Fruit fly (Drosophila melanogaster) whole organism, embryonic: ENCODE data around the gene CG43367.
A peak's percentile ranks its signal among the peaks of the same experiment; 100 is the strongest.

Experiments
- Atf3 ChIP-seq: fragments of 200-800 bp; sonication (Bioruptor generic); optimal IDR thresholded peaks from 3 replicates; lab custom pipeline; 2016; ENCODE audit warnings: missing biosample characterization, missing genetic modification characterization
- B-H2 ChIP-seq: fragments of 200-800 bp; sonication (Bioruptor generic); optimal IDR thresholded peaks from 2 replicates; lab custom pipeline; 2018; ENCODE audit warnings: missing biosample characterization, mild to moderate bottlenecking, missing genetic modification characterization
- CG1024 ChIP-seq: fragments of 200-800 bp; sonication (Bioruptor generic); IDR thresholded peaks from 2 replicates; pipeline ENCODE4 v1.3.6; 2022; ENCODE audit warnings: missing biosample characterization, missing genetic modification characterization
- CG10565 ChIP-seq: fragments of 200-800 bp; sonication (Bioruptor generic); optimal IDR thresholded peaks from 3 replicates; lab custom pipeline; 2016; ENCODE audit warnings: missing biosample characterization, mild to moderate bottlenecking, missing genetic modification characterization
- CG10959 ChIP-seq: fragments of 200-800 bp; sonication (Bioruptor generic); IDR thresholded peaks from 2 replicates; pipeline ENCODE4 v1.3.6; 2022; ENCODE audit warnings: missing biosample characterization, missing genetic modification characterization
- CG11085 ChIP-seq: fragments of 200-800 bp; sonication (Bioruptor generic); IDR thresholded peaks from 2 replicates; pipeline ENCODE4 v1.3.6; 2022; ENCODE audit warnings: missing biosample characterization, missing genetic modification characterization
- CG11695 ChIP-seq: fragments of 200-800 bp; sonication (Bioruptor generic); IDR thresholded peaks from 3 replicates; pipeline ENCODE4 v1.3.6; 2022; ENCODE audit warnings: missing biosample characterization, missing genetic modification characterization
- CG1233 ChIP-seq: fragments of 200-800 bp; sonication (Bioruptor generic); optimal IDR thresholded peaks from 4 replicates; lab custom pipeline; 2018; ENCODE audit warnings: missing biosample characterization, mild to moderate bottlenecking, missing genetic modification characterization
- CG17802 ChIP-seq: fragments of 200-800 bp; sonication (Bioruptor generic); optimal IDR thresholded peaks from 2 replicates; lab custom pipeline; 2018; ENCODE audit warnings: missing biosample characterization, mild to moderate bottlenecking, missing genetic modification characterization, moderate library complexity
- CG17829 ChIP-seq: fragments of 200-800 bp; optimal IDR thresholded peaks from 2 replicates; lab custom pipeline; 2019; ENCODE audit warnings: missing biosample characterization, mild to moderate bottlenecking, missing genetic modification characterization, moderate library complexity
- CG18262 ChIP-seq: fragments of 200-800 bp; optimal IDR thresholded peaks from 3 replicates; lab custom pipeline; 2019; ENCODE audit warnings: missing biosample characterization, mild to moderate bottlenecking, missing genetic modification characterization, moderate library complexity
- CG2120 ChIP-seq: fragments of 200-800 bp; sonication (Bioruptor generic); optimal IDR thresholded peaks from 3 replicates; lab custom pipeline; 2016; ENCODE audit warnings: missing biosample characterization, missing genetic modification characterization
- CG30403 ChIP-seq: fragments of 200-800 bp; sonication (Bioruptor generic); optimal IDR thresholded peaks from 3 replicates; lab custom pipeline; 2016; ENCODE audit warnings: missing biosample characterization, missing genetic modification characterization
- CG30431 ChIP-seq: fragments of 200-800 bp; sonication (Bioruptor generic); optimal IDR thresholded peaks from 2 replicates; lab custom pipeline; 2017; ENCODE audit warnings: missing biosample characterization, missing genetic modification characterization
- CG3995 ChIP-seq: fragments of 200-800 bp; sonication (Bioruptor generic); optimal IDR thresholded peaks from 3 replicates; lab custom pipeline; 2016; ENCODE audit warnings: missing biosample characterization, missing genetic modification characterization
- CG4820 ChIP-seq: fragments of 200-800 bp; sonication (Bioruptor generic); optimal IDR thresholded peaks from 3 replicates; lab custom pipeline; 2016; ENCODE audit warnings: missing biosample characterization, missing genetic modification characterization
- CG6254 ChIP-seq: fragments of 200-800 bp; sonication (Bioruptor generic); optimal IDR thresholded peaks from 3 replicates; lab custom pipeline; 2017; ENCODE audit warnings: mild to moderate bottlenecking, missing biosample characterization, missing genetic modification reagents, missing genetic modification characterization
- CG6654 ChIP-seq: fragments of 200-800 bp; sonication (Bioruptor generic); optimal IDR thresholded peaks from 2 replicates; lab custom pipeline; 2017; ENCODE audit warnings: missing biosample characterization, mild to moderate bottlenecking, missing genetic modification characterization
- CG7745 ChIP-seq: fragments of 200-800 bp; sonication (Bioruptor generic); optimal IDR thresholded peaks from 2 replicates; lab custom pipeline; 2018; ENCODE audit warnings: missing biosample characterization, mild to moderate bottlenecking, missing genetic modification characterization, moderate library complexity
- CG7928 ChIP-seq: fragments of 200-800 bp; sonication (Bioruptor generic); optimal IDR thresholded peaks from 2 replicates; lab custom pipeline; 2017; ENCODE audit warnings: missing biosample characterization, mild to moderate bottlenecking, missing genetic modification characterization
- CG7963 ChIP-seq: fragments of 200-800 bp; sonication (Bioruptor generic); IDR thresholded peaks from 3 replicates; pipeline ENCODE4 v1.3.6; 2022; ENCODE audit warnings: missing biosample characterization, missing genetic modification characterization; ENCODE audit not compliant: partially characterized antibody
- CG8089 ChIP-seq: fragments of 200-800 bp; sonication (Bioruptor generic); optimal IDR thresholded peaks from 3 replicates; lab custom pipeline; 2016; ENCODE audit warnings: missing biosample characterization, missing genetic modification characterization
- HHEX ChIP-seq: fragments of 200-800 bp; sonication (Bioruptor generic); optimal IDR thresholded peaks from 3 replicates; lab custom pipeline; 2017; ENCODE audit warnings: missing biosample characterization, mild to moderate bottlenecking, missing genetic modification characterization, missing genetic modification reagents
- Hmr ChIP-seq: fragments of 200-800 bp; sonication (Bioruptor generic); optimal IDR thresholded peaks from 3 replicates; lab custom pipeline; 2017; ENCODE audit warnings: mild to moderate bottlenecking, missing biosample characterization, missing genetic modification reagents, missing genetic modification characterization
- MTF-1 ChIP-seq: fragments of 200-800 bp; sonication (Bioruptor generic); optimal IDR thresholded peaks from 2 replicates; lab custom pipeline; 2018; ENCODE audit warnings: missing biosample characterization, mild to moderate bottlenecking, missing genetic modification characterization, borderline replicate concordance
- Pdp1 ChIP-seq, 2 experiments: fragments of 200-800 bp; sonication (Bioruptor generic); optimal IDR thresholded peaks; 3 replicates each; lab custom pipeline; 2016; ENCODE audit warnings: missing biosample characterization in 2 of 2, missing genetic modification characterization in 2 of 2, mild to moderate bottlenecking in 1 of 2, moderate library complexity in 1 of 2
- Ptx1 ChIP-seq: fragments of 200-800 bp; sonication (Bioruptor generic); IDR thresholded peaks from 2 replicates; pipeline ENCODE4 v1.3.6; 2022; ENCODE audit warnings: missing biosample characterization, missing genetic modification characterization
- Rfx ChIP-seq: fragments of 200-800 bp; sonication (Bioruptor generic); IDR thresholded peaks from 2 replicates; pipeline ENCODE4 v1.3.6; 2022; ENCODE audit warnings: missing biosample characterization, missing genetic modification characterization
- Sry-β ChIP-seq: fragments of 200-800 bp; sonication (Bioruptor generic); optimal IDR thresholded peaks from 2 replicates; lab custom pipeline; 2018; ENCODE audit warnings: missing biosample characterization, mild to moderate bottlenecking, missing genetic modification characterization, moderate library complexity
- TFAM ChIP-seq: fragments of 200-800 bp; sonication (Bioruptor generic); optimal IDR thresholded peaks from 2 replicates; lab custom pipeline; 2017; ENCODE audit warnings: missing biosample characterization, missing genetic modification characterization, inconsistent platforms
- br ChIP-seq: fragments of >200 bp; optimal IDR thresholded peaks from 2 replicates; lab custom pipeline; 2017
- bsh ChIP-seq, 2 experiments: fragments of 200-800 bp; sonication (Bioruptor generic); optimal IDR thresholded peaks; 2 replicates each; lab custom pipeline; 2017 to 2018; ENCODE audit warnings: mild to moderate bottlenecking in 2 of 2, missing biosample characterization in 2 of 2, missing genetic modification characterization in 2 of 2, moderate library complexity in 1 of 2
- caup ChIP-seq: fragments of 200-800 bp; sonication (Bioruptor generic); optimal IDR thresholded peaks from 3 replicates; lab custom pipeline; 2017; ENCODE audit warnings: missing biosample characterization, mild to moderate bottlenecking, missing genetic modification characterization, moderate library complexity; ENCODE audit not compliant: severe bottlenecking
- crp ChIP-seq, 2 experiments: fragments of 200-800 bp; sonication (Bioruptor generic); optimal IDR thresholded peaks; 2 replicates in 1 of 2; 3 replicates in 1 of 2; lab custom pipeline; 2017; ENCODE audit warnings: missing biosample characterization in 2 of 2, missing genetic modification characterization in 2 of 2, mild to moderate bottlenecking in 1 of 2, moderate library complexity in 1 of 2
- disco-r ChIP-seq: fragments of 200-800 bp; sonication (Bioruptor generic); optimal IDR thresholded peaks from 2 replicates; lab custom pipeline; 2016; ENCODE audit warnings: missing biosample characterization, missing genetic modification characterization
- dm ChIP-seq: fragments of 200-800 bp; sonication (Bioruptor generic); optimal IDR thresholded peaks from 3 replicates; lab custom pipeline; 2016; ENCODE audit warnings: missing biosample characterization, missing genetic modification characterization
- dmrt11E ChIP-seq: fragments of 200-800 bp; sonication (Bioruptor generic); optimal IDR thresholded peaks from 3 replicates; lab custom pipeline; 2018; ENCODE audit warnings: missing biosample characterization, mild to moderate bottlenecking, missing genetic modification characterization, moderate library complexity
- ewg ChIP-seq: fragments of 200-800 bp; sonication (Bioruptor generic); optimal IDR thresholded peaks from 3 replicates; lab custom pipeline; 2017; ENCODE audit warnings: mild to moderate bottlenecking, missing biosample characterization, missing genetic modification reagents, missing genetic modification characterization
- fd64A ChIP-seq: fragments of 200-800 bp; sonication (Bioruptor generic); optimal IDR thresholded peaks from 3 replicates; lab custom pipeline; 2018; ENCODE audit warnings: missing biosample characterization, mild to moderate bottlenecking, missing genetic modification characterization
- grau ChIP-seq: fragments of 200-800 bp; optimal IDR thresholded peaks from 3 replicates; lab custom pipeline; 2019; ENCODE audit warnings: missing biosample characterization, mild to moderate bottlenecking, missing genetic modification characterization, moderate library complexity
- hbn ChIP-seq: fragments of 200-800 bp; sonication (Bioruptor generic); IDR thresholded peaks from 2 replicates; pipeline ENCODE4 v1.3.6; 2022; ENCODE audit warnings: missing biosample characterization, missing genetic modification characterization; ENCODE audit not compliant: partially characterized antibody
- her ChIP-seq: fragments of 200-800 bp; sonication (Bioruptor generic); optimal IDR thresholded peaks from 2 replicates; lab custom pipeline; 2016; ENCODE audit warnings: missing biosample characterization, missing genetic modification characterization
- hth ChIP-seq: fragments of >200 bp; optimal IDR thresholded peaks from 2 replicates; lab custom pipeline; 2017; ENCODE audit warnings: inconsistent platforms
- lola ChIP-seq, 3 experiments: fragments of >200 bp in 2 of 3; fragments of 200-800 bp in 1 of 3; sonication (Bioruptor generic) in 1 of 3; optimal IDR thresholded peaks; 2 replicates each; lab custom pipeline; 2017 to 2019; ENCODE audit warnings: missing biosample characterization in 3 of 3, missing genetic modification characterization in 3 of 3, mild to moderate bottlenecking in 1 of 3, moderate library complexity in 1 of 3
- odd ChIP-seq: fragments of 200-800 bp; sonication (Bioruptor generic); optimal IDR thresholded peaks from 2 replicates; lab custom pipeline; 2017; ENCODE audit warnings: missing biosample characterization, mild to moderate bottlenecking, missing genetic modification characterization
- row ChIP-seq: fragments of 200-800 bp; sonication (Bioruptor generic); IDR thresholded peaks from 3 replicates; pipeline ENCODE4 v1.3.6; 2022; ENCODE audit warnings: missing biosample characterization, missing genetic modification characterization
- tap ChIP-seq: fragments of 200-800 bp; optimal IDR thresholded peaks from 3 replicates; lab custom pipeline; 2019; ENCODE audit warnings: missing biosample characterization, mild to moderate bottlenecking, missing genetic modification characterization, moderate library complexity
- vvl ChIP-seq: fragments of 200-800 bp; sonication (Bioruptor generic); IDR thresholded peaks from 2 replicates; pipeline ENCODE4 v1.3.6; 2022; ENCODE audit warnings: missing biosample characterization, missing genetic modification characterization
- zfh1 ChIP-seq: fragments of 200-800 bp; sonication (Bioruptor generic); IDR thresholded peaks from 3 replicates; pipeline ENCODE4 v1.3.6; 2022; ENCODE audit warnings: missing biosample characterization, missing genetic modification characterization

The CG43367 gene

dm6 chr3L:4252862-4253610 lies 59.2 kb downstream of the CG43367 start (continued):
- TF ChIP-seq crp (GFP tag; optimal IDR thresholded peaks at IDR 0.05; lab: Kevin White, UChicago) = no peak
- no peak for TF ChIP-seq lola (GFP tag; optimal IDR thresholded peaks at IDR 0.05; lab: Kevin White, UChicago)
- no peak for TF ChIP-seq disco-r
- TF ChIP-seq CG7963 (GFP tag; lab: Robert Waterston, UW) = no peak
- no peak for TF ChIP-seq CG11085 (GFP tag; lab: Robert Waterston, UW)
- TF ChIP-seq hth = no peak
- no peak for TF ChIP-seq CG30403 (GFP tag; lab: Kevin White, UChicago)
- TF ChIP-seq odd = no peak
- TF ChIP-seq CG7745 (tag; lab: Kevin White, UChicago) = no peak
- no peak for TF ChIP-seq grau (tag; lab: Kevin White, UChicago)
- peak; percentile 14; the same call in 1 of the 3 replicates for TF ChIP-seq row (GFP tag; lab: Robert Waterston, UW)
- TF ChIP-seq CG6654 (GFP tag; lab: Kevin White, UChicago) = no peak
- peak; percentile 92 for TF ChIP-seq CG3995 (GFP tag; lab: Kevin White, UChicago)
- no peak for TF ChIP-seq CG10959 (GFP tag; lab: Robert Waterston, UW)
- TF ChIP-seq dmrt11E (tag; lab: Kevin White, UChicago) = no peak
- TF ChIP-seq Sry-β (GFP tag; lab: Kevin White, UChicago) = peak; percentile 82
- no peak for TF ChIP-seq B-H2 (GFP tag; lab: Kevin White, UChicago)
- TF ChIP-seq vvl = no peak
- peak; percentile 6 for TF ChIP-seq CG17802 (tag; lab: Kevin White, UChicago)
- TF ChIP-seq CG18262 = no peak
- TF ChIP-seq CG4820 = no peak
- no peak for TF ChIP-seq CG6254
- no peak for TF ChIP-seq CG30431 (GFP tag; lab: Kevin White, UChicago)
- TF ChIP-seq fd64A (GFP tag; lab: Kevin White, UChicago) = no peak
- TF ChIP-seq CG2120 = no peak
- TF ChIP-seq Atf3 (GFP tag; lab: Kevin White, UChicago) = no peak
- TF ChIP-seq Rfx = no peak
- TF ChIP-seq CG7928 (GFP tag; lab: Kevin White, UChicago) = no peak
- no peak for TF ChIP-seq ewg (GFP tag; lab: Kevin White, UChicago)
- no peak for TF ChIP-seq CG8089 (GFP tag; lab: Kevin White, UChicago)
- no peak for TF ChIP-seq tap
- TF ChIP-seq CG11695 = peak; percentile 49; the same call in 1 of the 3 replicates
- TF ChIP-seq HHEX (GFP tag; lab: Kevin White, UChicago) = no peak
- TF ChIP-seq caup = no peak
- peak; percentile 4 for TF ChIP-seq CG1233 (GFP tag; lab: Kevin White, UChicago)
- 0 out of 3 replicates have a peak, but pooled peaks have one; percentile 13 for TF ChIP-seq zfh1 (GFP tag; lab: Robert Waterston, UW)
- no peak for TF ChIP-seq MTF-1 (GFP tag; lab: Kevin White, UChicago)
- TF ChIP-seq her = no peak
- TF ChIP-seq TFAM (GFP tag; lab: Kevin White, UChicago) = no peak
- no peak for TF ChIP-seq br (lab: Kevin White, UChicago)
- TF ChIP-seq bsh (GFP tag; optimal IDR thresholded peaks at IDR 0.05; lab: Kevin White, UChicago) = no peak
- TF ChIP-seq Ptx1 (GFP tag; lab: Robert Waterston, UW) = no peak
- no peak for TF ChIP-seq CG17829 (tag; lab: Kevin White, UChicago)
- peak in 1 of 2 experiments; percentile 29 for TF ChIP-seq Pdp1 (GFP tag; optimal IDR thresholded peaks at IDR 0.05; lab: Kevin White, UChicago)
- TF ChIP-seq hbn (GFP tag; lab: Robert Waterston, UW) = no peak
- TF ChIP-seq CG10565 (GFP tag; lab: Kevin White, UChicago) = no peak
- no peak for TF ChIP-seq CG1024 (GFP tag; lab: Robert Waterston, UW)
- no peak for TF ChIP-seq dm (GFP tag; lab: Kevin White, UChicago)
- no peak for TF ChIP-seq Hmr (GFP tag; lab: Kevin White, UChicago)
